Fruit fly (Drosophila melanogaster): ENCODE data around the gene Shab.

Gene Shab

DNA sequence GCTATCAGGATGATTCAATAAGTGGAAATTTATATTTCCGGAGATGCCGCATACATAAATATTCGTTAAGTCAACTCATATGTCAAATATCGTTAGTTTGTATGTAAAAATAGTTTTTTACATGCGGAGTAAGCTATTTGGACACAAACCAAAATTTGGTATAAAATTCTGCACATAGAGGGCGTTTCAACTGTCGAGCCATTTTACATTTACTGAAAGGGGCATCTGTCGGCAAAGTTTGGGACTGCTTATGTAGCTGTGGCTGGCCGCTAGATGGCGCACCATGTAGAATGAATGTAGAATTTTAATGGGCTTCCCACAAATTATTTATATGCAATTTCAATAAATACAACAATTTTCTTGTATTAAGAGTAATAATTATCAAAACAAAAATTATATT lies 43.0 kb upstream of the Shab start (continued):
- TF ChIP-seq salm (tag; optimal IDR thresholded peaks at IDR 0.05) (no peak), Asciz (GFP tag; optimal IDR thresholded peaks at IDR 0.05) (no peak), ham (GFP tag; IDR thresholded peaks at IDR 0.05) (no peak), zf30C (GFP tag; optimal IDR thresholded peaks at IDR 0.05) (no peak), pzg (GFP tag; optimal IDR thresholded peaks at IDR 0.05) (peak; percentile 17), prd (optimal IDR thresholded peaks at IDR 0.05) (no peak), prd (GFP tag; IDR thresholded peaks at IDR 0.05) (peak; percentile 72; the same call in 2 of the 3 replicates), CG3281 (GFP tag; optimal IDR thresholded peaks at IDR 0.05) (no peak), Dfd (GFP tag; optimal IDR thresholded peaks at IDR 0.05) (no peak), Jarid2 (GFP tag; optimal IDR thresholded peaks at IDR 0.05) (peak; percentile 40), Trl (optimal IDR thresholded peaks at IDR 0.05) (no peak), Trl (GFP tag; optimal IDR thresholded peaks at IDR 0.05) (peak; percentile 79), sug (tag; optimal IDR thresholded peaks at IDR 0.05) (peak; percentile 58), Hand (GFP tag; optimal IDR thresholded peaks at IDR 0.05) (no peak), fd3F (GFP tag; optimal IDR thresholded peaks at IDR 0.05) (peak; percentile 2), CG34376 (GFP tag; optimal IDR thresholded peaks at IDR 0.05) (no peak), CG11723 (GFP tag; optimal IDR thresholded peaks at IDR 0.05) (no peak), nom (GFP tag; optimal IDR thresholded peaks at IDR 0.05) (no peak), CG13296 (GFP tag; optimal IDR thresholded peaks at IDR 0.05) (no peak), grn (GFP tag; optimal IDR thresholded peaks at IDR 0.05) (no peak), CG4404 (GFP tag; IDR thresholded peaks at IDR 0.05) (0 out of 2 replicates have a peak, but pooled peaks have one; percentile 40), ken (GFP tag; IDR thresholded peaks at IDR 0.05) (peak; percentile 67), CG17912 (GFP tag; optimal IDR thresholded peaks at IDR 0.05) (peak; percentile 57), unpg (GFP tag; optimal IDR thresholded peaks at IDR 0.05) (peak; percentile 39), Ptx1 (GFP tag; IDR thresholded peaks at IDR 0.05) (peak; percentile 67), CG18619 (GFP tag; optimal IDR thresholded peaks at IDR 0.05) (peak; percentile 32), CG9727 (GFP tag; optimal IDR thresholded peaks at IDR 0.05) (peak; percentile 5), Ets97D (GFP tag; optimal IDR thresholded peaks at IDR 0.05) (peak; percentile 73), CG15073 (GFP tag; optimal IDR thresholded peaks at IDR 0.05) (no peak), rib (GFP tag; IDR thresholded peaks at IDR 0.05) (no peak), ac (GFP tag; optimal IDR thresholded peaks at IDR 0.05) (no peak), her (GFP tag; optimal IDR thresholded peaks at IDR 0.05) (peak; percentile 57), CG33557 (GFP tag; optimal IDR thresholded peaks at IDR 0.05) (peak; percentile 28), seq (GFP tag; IDR thresholded peaks at IDR 0.05) (no peak), Ets65A (GFP tag) (peak; percentile 97), CG6765 (GFP tag; optimal IDR thresholded peaks at IDR 0.05) (no peak), Fer3 (tag; optimal IDR thresholded peaks at IDR 0.05) (no peak), Antp (GFP tag; optimal IDR thresholded peaks at IDR 0.05) (peak; percentile 80), CG4730 (GFP tag; IDR thresholded peaks at IDR 0.05) (peak; percentile 22; the same call in 1 of the 2 replicates), cg (GFP tag; optimal IDR thresholded peaks at IDR 0.05) (no peak), CG17568 (GFP tag; optimal IDR thresholded peaks at IDR 0.05) (no peak), Dip2 (GFP tag; IDR thresholded peaks at IDR 0.05) (no peak), CG9437 (GFP tag; optimal IDR thresholded peaks at IDR 0.05) (no peak), pum (GFP tag; optimal IDR thresholded peaks at IDR 0.05) (peak; percentile 74), disco-r (GFP tag; optimal IDR thresholded peaks at IDR 0.05) (peak; percentile 52), esg (GFP tag; conservative IDR thresholded peaks at IDR 0.05) (0 out of 2 replicates have a peak, but pooled peaks have one; percentile 9), CG6272 (GFP tag; IDR thresholded peaks at IDR 0.05) (peak; percentile 54), CG17328 (GFP tag; IDR thresholded peaks at IDR 0.05) (no peak), CG5180 (GFP tag; optimal IDR thresholded peaks at IDR 0.05) (no peak), CG6813 (GFP tag; optimal IDR thresholded peaks at IDR 0.05) (no peak), Usf (GFP tag; optimal IDR thresholded peaks at IDR 0.05) (peak; percentile 27), NC2α (GFP tag; optimal IDR thresholded peaks at IDR 0.05) (peak; percentile 69)

Data from whole organism, embryonic.